Worm (Caenorhabditis elegans) whole organism, mixed stage, embryonic: Measurements from ENCODE around the gene Y38H8A.1.

Experiments
- blmp-1 ChIP-seq: fragments of 150-350 bp; optimal IDR thresholded peaks from 2 replicates; lab custom pipeline; 2014; ENCODE audit warnings: missing biosample characterization, missing genetic modification characterization
- drap-1 ChIP-seq: fragments of 200-800 bp; sonication (Bioruptor generic); optimal IDR thresholded peaks from 3 replicates; lab custom pipeline; 2018; ENCODE audit warnings: mild to moderate bottlenecking, missing genetic modification characterization, missing compliant biosample characterization
- elt-3 ChIP-seq: fragments of 150-350 bp; optimal IDR thresholded peaks from 2 replicates; lab custom pipeline; 2014; ENCODE audit warnings: missing biosample characterization, missing genetic modification characterization
- hlh-1 ChIP-seq: fragments of 150-350 bp; optimal IDR thresholded peaks from 2 replicates; lab custom pipeline; 2014; ENCODE audit warnings: missing biosample characterization, missing genetic modification reagents, missing genetic modification characterization
- lin-13 ChIP-seq: fragments of 150-350 bp; optimal IDR thresholded peaks from 2 replicates; lab custom pipeline; 2014; ENCODE audit warnings: missing biosample characterization, missing genetic modification characterization
- lin-32 ChIP-seq: fragments of 200-800 bp; sonication (Bioruptor generic); optimal IDR thresholded peaks from 2 replicates; lab custom pipeline; 2018; ENCODE audit warnings: mild to moderate bottlenecking, missing genetic modification characterization, missing compliant biosample characterization
- mep-1 ChIP-seq: fragments of 150-350 bp; optimal IDR thresholded peaks from 2 replicates; lab custom pipeline; 2017; ENCODE audit warnings: missing biosample characterization, missing genetic modification reagents, missing genetic modification characterization, inconsistent platforms
- pha-4 ChIP-seq: fragments of 150-350 bp; optimal IDR thresholded peaks from 2 replicates; lab custom pipeline; 2018; ENCODE audit warnings: missing biosample characterization, missing genetic modification reagents, missing genetic modification characterization
- sptf-1 ChIP-seq: sonication (generic microtip); optimal IDR thresholded peaks from 2 replicates; lab custom pipeline; 2017; ENCODE audit warnings: mild to moderate bottlenecking, missing genetic modification characterization, moderate library complexity, missing compliant biosample characterization
- unc-62 ChIP-seq: fragments of 150-350 bp; optimal IDR thresholded peaks from 2 replicates; lab custom pipeline; 2014; ENCODE audit warnings: missing biosample characterization, missing genetic modification reagents, missing genetic modification characterization
- ztf-11 ChIP-seq: fragments of 150-350 bp; optimal IDR thresholded peaks from 2 replicates; lab custom pipeline; 2014; ENCODE audit warnings: missing biosample characterization, missing genetic modification characterization

ce11 chrIV:13502806-13503363 is 20.3 kb downstream of the Y38H8A.1 start, which contains the start of gene tbc-9:
- no peak for TF ChIP-seq unc-62 (GFP tag; lab: Kevin White, UChicago)
- TF ChIP-seq elt-3, result no peak
- no peak for TF ChIP-seq ztf-11
- TF ChIP-seq blmp-1 (tag; lab: Kevin White, UChicago), result no peak
- TF ChIP-seq hlh-1, result no peak
- TF ChIP-seq pha-4 (tag; lab: Kevin White, UChicago), result no peak
- no peak for TF ChIP-seq sptf-1 (tag; lab: Kevin White, UChicago)
- TF ChIP-seq lin-32 (GFP tag; lab: Kevin White, UChicago), result no peak
- TF ChIP-seq lin-13 (tag; lab: Kevin White, UChicago), result no peak
- TF ChIP-seq drap-1, result no peak
- no peak for TF ChIP-seq mep-1
